Fruit fly (Drosophila melanogaster): ENCODE measurements around the gene wls.

wls gene

dm6 chr3L:11124439-11124838, 45.0 kb downstream of the wls start:
- TF ChIP-seq CG5204 (GFP tag; optimal IDR thresholded peaks at IDR 0.05), result no peak
- TF ChIP-seq CG12768 (GFP tag; optimal IDR thresholded peaks at IDR 0.05), result no peak
- TF ChIP-seq Clk (GFP tag; optimal IDR thresholded peaks at IDR 0.05), result no peak
- TF ChIP-seq cic (GFP tag; optimal IDR thresholded peaks at IDR 0.05), result no peak
- TF ChIP-seq CG7101 (tag; optimal IDR thresholded peaks at IDR 0.05), result no peak
- no peak for TF ChIP-seq ovo (GFP tag; optimal IDR thresholded peaks at IDR 0.05)
- no peak for TF ChIP-seq Crg-1 (GFP tag; optimal IDR thresholded peaks at IDR 0.05)
- TF ChIP-seq tj (GFP tag; optimal IDR thresholded peaks at IDR 0.05), result no peak
- no peak for TF ChIP-seq toe (GFP tag; optimal IDR thresholded peaks at IDR 0.05)
- no peak for TF ChIP-seq kay (GFP tag; ENCODE audit: borderline replicate concordance)
- no peak for TF ChIP-seq CG1620 (GFP tag; optimal IDR thresholded peaks at IDR 0.05)
- TF ChIP-seq Mnt (GFP tag; optimal IDR thresholded peaks at IDR 0.05), result no peak
- TF ChIP-seq bab1 (GFP tag; optimal IDR thresholded peaks at IDR 0.05), result no peak
- no peak for TF ChIP-seq cnc (optimal IDR thresholded peaks at IDR 0.05)
- no peak for TF ChIP-seq CG11617 (GFP tag; optimal IDR thresholded peaks at IDR 0.05)
- no peak for TF ChIP-seq Hr96 (GFP tag; optimal IDR thresholded peaks at IDR 0.05)
- no peak for TF ChIP-seq CG14711 (tag; optimal IDR thresholded peaks at IDR 0.05)
- TF ChIP-seq CG33017 (tag; optimal IDR thresholded peaks at IDR 0.05), result no peak
- no peak for TF ChIP-seq pad (GFP tag; optimal IDR thresholded peaks at IDR 0.05)
- TF ChIP-seq CG7045 (GFP tag; optimal IDR thresholded peaks at IDR 0.05), result no peak

- TF ChIP-seq ovo (GFP tag; optimal IDR thresholded peaks at IDR 0.05), result peak; percentile 24
- no peak for TF ChIP-seq CG7101 (tag; optimal IDR thresholded peaks at IDR 0.05)
- peak; percentile 67 for TF ChIP-seq pad (GFP tag; optimal IDR thresholded peaks at IDR 0.05)
Observed at dm6 chr3L:11123598-11124284, 45.7 kb downstream of the wls start.

dm6 chr3L:11123088-11123487, 46.3 kb downstream of the wls start, which contains the start of the genes Ufd1 and NaPi-III:
Gene Ufd1, minus strand, starts transcription at chr3L:11123216.
Gene NaPi-III, plus strand, starts transcription at chr3L:11123348.
- TF ChIP-seq CG7045 (GFP tag; optimal IDR thresholded peaks at IDR 0.05) (no peak), bab1 (GFP tag; optimal IDR thresholded peaks at IDR 0.05) (peak; percentile 71), CG7101 (tag; optimal IDR thresholded peaks at IDR 0.05) (peak; percentile 45), ovo (GFP tag; optimal IDR thresholded peaks at IDR 0.05) (no peak), Clk (GFP tag; optimal IDR thresholded peaks at IDR 0.05) (no peak), tj (GFP tag; optimal IDR thresholded peaks at IDR 0.05) (peak; percentile 26), CG1620 (GFP tag; optimal IDR thresholded peaks at IDR 0.05) (peak; percentile 51), CG33017 (tag; optimal IDR thresholded peaks at IDR 0.05) (no peak), Hr96 (GFP tag; optimal IDR thresholded peaks at IDR 0.05) (peak; percentile 24), cic (GFP tag; optimal IDR thresholded peaks at IDR 0.05) (peak; percentile 73), kay (GFP tag; ENCODE audit: borderline replicate concordance) (no peak), cnc (optimal IDR thresholded peaks at IDR 0.05) (peak in 1 of 2 experiments; percentile 21), CG11617 (GFP tag; optimal IDR thresholded peaks at IDR 0.05) (peak; percentile 47), Crg-1 (GFP tag; optimal IDR thresholded peaks at IDR 0.05) (no peak), CG5204 (GFP tag; optimal IDR thresholded peaks at IDR 0.05) (no peak), CG14711 (tag; optimal IDR thresholded peaks at IDR 0.05) (no peak), Mnt (GFP tag; optimal IDR thresholded peaks at IDR 0.05) (peak; percentile 73), pad (GFP tag; optimal IDR thresholded peaks at IDR 0.05) (no peak), toe (GFP tag; optimal IDR thresholded peaks at IDR 0.05) (no peak), CG12768 (GFP tag; optimal IDR thresholded peaks at IDR 0.05) (no peak)

- peak; percentile 7 for TF ChIP-seq CG7101 (tag; optimal IDR thresholded peaks at IDR 0.05)
- TF ChIP-seq CG5204 (GFP tag; optimal IDR thresholded peaks at IDR 0.05), result no peak
- TF ChIP-seq CG1620 (GFP tag; optimal IDR thresholded peaks at IDR 0.05), result peak; percentile 64
- peak; percentile 9 for TF ChIP-seq ovo (GFP tag; optimal IDR thresholded peaks at IDR 0.05)
- TF ChIP-seq CG7045 (GFP tag; optimal IDR thresholded peaks at IDR 0.05), result peak; percentile 71
- peak; percentile 93 for TF ChIP-seq cic (GFP tag; optimal IDR thresholded peaks at IDR 0.05)
- TF ChIP-seq Mnt (GFP tag; optimal IDR thresholded peaks at IDR 0.05), result peak; percentile 91
- peak; percentile 31 for TF ChIP-seq bab1 (GFP tag; optimal IDR thresholded peaks at IDR 0.05)
- peak; percentile 98 for TF ChIP-seq kay (GFP tag; ENCODE audit: borderline replicate concordance)
- TF ChIP-seq CG12768 (GFP tag; optimal IDR thresholded peaks at IDR 0.05), result peak; percentile 85
- TF ChIP-seq pad (GFP tag; optimal IDR thresholded peaks at IDR 0.05), result no peak
- TF ChIP-seq tj (GFP tag; optimal IDR thresholded peaks at IDR 0.05), result peak; percentile 88
- TF ChIP-seq CG14711 (tag; optimal IDR thresholded peaks at IDR 0.05), result peak; percentile 51
- peak; percentile 57 for TF ChIP-seq Hr96 (GFP tag; optimal IDR thresholded peaks at IDR 0.05)
- TF ChIP-seq Clk (GFP tag; optimal IDR thresholded peaks at IDR 0.05), result peak; percentile 7
- peak; percentile 58 for TF ChIP-seq toe (GFP tag; optimal IDR thresholded peaks at IDR 0.05)
- TF ChIP-seq CG11617 (GFP tag; optimal IDR thresholded peaks at IDR 0.05), result peak; percentile 89
- no peak for TF ChIP-seq cnc (optimal IDR thresholded peaks at IDR 0.05)
- TF ChIP-seq Crg-1 (GFP tag; optimal IDR thresholded peaks at IDR 0.05), result peak; percentile 15
- TF ChIP-seq CG33017 (tag; optimal IDR thresholded peaks at IDR 0.05), result peak; percentile 72
Observed at dm6 chr3L:11120419-11120958, 48.9 kb downstream of the wls start, which contains the start of the genes FoxK and mRpL2. Gene FoxK, minus strand, starts transcription at chr3L:11120783. Gene mRpL2, plus strand, starts transcription at chr3L:11120847.

- TF ChIP-seq CG7101 (tag; optimal IDR thresholded peaks at IDR 0.05) (no peak), kay (GFP tag; ENCODE audit: borderline replicate concordance) (no peak), ovo (GFP tag; optimal IDR thresholded peaks at IDR 0.05) (peak; percentile 47)
Observed at dm6 chr3L:11119901-11120418, 49.5 kb downstream of the wls start.
